Worm (Caenorhabditis elegans) whole organism, late embryonic: Measurements from ENCODE around the gene best-16.

Experiments
- Y22D7AL.16 ChIP-seq: sonication (generic microtip); optimal IDR thresholded peaks from 2 replicates; lab custom pipeline; 2016; ENCODE audit warnings: missing genetic modification characterization, missing compliant biosample characterization
- elt-2 ChIP-seq: sonication (generic microtip); optimal IDR thresholded peaks from 2 replicates; lab custom pipeline; 2016; ENCODE audit warnings: missing genetic modification reagents, missing genetic modification characterization, missing compliant biosample characterization
- fax-1 ChIP-seq: sonication (generic microtip); optimal IDR thresholded peaks from 2 replicates; lab custom pipeline; 2016; ENCODE audit warnings: missing genotype, missing genetic modification characterization, missing compliant biosample characterization
- fkh-10 ChIP-seq: fragments of 150-350 bp; optimal IDR thresholded peaks from 2 replicates; lab custom pipeline; 2014; ENCODE audit warnings: missing biosample characterization, missing genetic modification reagents, missing genetic modification characterization
- hlh-8 ChIP-seq: sonication (generic microtip); optimal IDR thresholded peaks from 2 replicates; lab custom pipeline; 2016; ENCODE audit warnings: missing genotype, missing genetic modification characterization, missing compliant biosample characterization
- mec-3 ChIP-seq: sonication (generic microtip); optimal IDR thresholded peaks from 2 replicates; lab custom pipeline; 2016; ENCODE audit warnings: borderline replicate concordance, missing genetic modification characterization, missing compliant biosample characterization
- nhr-11 ChIP-seq: fragments of 150-350 bp; optimal IDR thresholded peaks from 2 replicates; lab custom pipeline; 2014; ENCODE audit warnings: missing biosample characterization, missing genetic modification characterization
- sox-2 ChIP-seq: fragments of 200-800 bp; sonication (Bioruptor generic); IDR thresholded peaks from 2 replicates; pipeline ENCODE4 v1.3.6; 2022; ENCODE audit warnings: missing genetic modification reagents, missing genetic modification characterization, missing compliant biosample characterization

- TF ChIP-seq elt-2 (tag; lab: Kevin White, UChicago) (no peak), fax-1 (tag; lab: Kevin White, UChicago) (no peak), Y22D7AL.16 (tag; lab: Kevin White, UChicago) (no peak), fkh-10 (GFP tag; lab: Kevin White, UChicago) (no peak), hlh-8 (tag; lab: Kevin White, UChicago) (no peak), sox-2 (GFP tag; lab: Robert Waterston, UW) (no peak), nhr-11 (tag; lab: Kevin White, UChicago) (no peak), mec-3 (tag; lab: Kevin White, UChicago) (no peak)
Observed at ce11 chrIV:7196853-7197252, 1.2 kb upstream of the best-16 start, which contains the start of gene unc-8.
